Fruit fly (Drosophila melanogaster) whole organism, embryonic: Measurements from ENCODE around the gene CG7879.

Experiments used
- Antp ChIP-seq: fragments of 200-800 bp; sonication (Bioruptor generic); optimal IDR thresholded peaks from 3 replicates; lab custom pipeline; 2016; ENCODE audit warnings: missing biosample characterization, missing genetic modification characterization
- B-H1 ChIP-seq: fragments of 200-800 bp; sonication (Bioruptor generic); IDR thresholded peaks from 3 replicates; pipeline ENCODE4 v1.3.6; 2022; ENCODE audit warnings: missing biosample characterization, missing genetic modification characterization
- Bgb ChIP-seq: fragments of 200-800 bp; sonication (Bioruptor generic); IDR thresholded peaks from 2 replicates; pipeline ENCODE4 v1.3.6; 2022; ENCODE audit warnings: missing biosample characterization, missing genetic modification characterization; ENCODE audit not compliant: partially characterized antibody
- Bteb2 ChIP-seq: fragments of 200-800 bp; sonication (Bioruptor generic); optimal IDR thresholded peaks from 2 replicates; lab custom pipeline; 2016; ENCODE audit warnings: missing biosample characterization, missing genetic modification characterization
- CG10274 ChIP-seq: fragments of 200-800 bp; sonication (Bioruptor generic); optimal IDR thresholded peaks from 3 replicates; lab custom pipeline; 2017; ENCODE audit warnings: missing biosample characterization, mild to moderate bottlenecking, missing genetic modification characterization
- CG12236 ChIP-seq: fragments of 200-800 bp; sonication (Bioruptor generic); optimal IDR thresholded peaks from 2 replicates; lab custom pipeline; 2016; ENCODE audit warnings: missing biosample characterization, missing genetic modification characterization
- CG12299 ChIP-seq: fragments of 200-800 bp; sonication (Bioruptor generic); optimal IDR thresholded peaks from 2 replicates; lab custom pipeline; 2018; ENCODE audit warnings: missing biosample characterization, mild to moderate bottlenecking, missing genetic modification characterization
- CG12744 ChIP-seq: fragments of 200-800 bp; sonication (Bioruptor generic); optimal IDR thresholded peaks from 2 replicates; lab custom pipeline; 2016; ENCODE audit warnings: missing biosample characterization, missing genetic modification characterization
- CG13123 ChIP-seq: fragments of 200-800 bp; sonication (Bioruptor generic); optimal IDR thresholded peaks from 2 replicates; lab custom pipeline; 2016; ENCODE audit warnings: missing biosample characterization, missing genetic modification characterization
- CG13424 ChIP-seq: fragments of 200-800 bp; sonication (Bioruptor generic); optimal IDR thresholded peaks from 2 replicates; lab custom pipeline; 2019; ENCODE audit warnings: missing biosample characterization, mild to moderate bottlenecking, missing genetic modification characterization, moderate library complexity
- CG15514 ChIP-seq: fragments of 200-800 bp; sonication (Bioruptor generic); optimal IDR thresholded peaks from 3 replicates; lab custom pipeline; 2017; ENCODE audit warnings: missing biosample characterization, missing genetic modification characterization, mild to moderate bottlenecking, moderate library complexity, missing genetic modification reagents
- CG1603 ChIP-seq: fragments of 200-800 bp; sonication (Bioruptor generic); optimal IDR thresholded peaks from 2 replicates; lab custom pipeline; 2019; ENCODE audit warnings: missing biosample characterization, mild to moderate bottlenecking, missing genetic modification characterization, moderate library complexity
- CG16813 ChIP-seq: fragments of 200-800 bp; sonication (Bioruptor generic); IDR thresholded peaks from 3 replicates; pipeline ENCODE4 v1.3.6; 2022; ENCODE audit warnings: missing biosample characterization, missing genetic modification characterization; ENCODE audit not compliant: partially characterized antibody
- CG17829 ChIP-seq: fragments of 200-800 bp; optimal IDR thresholded peaks from 2 replicates; lab custom pipeline; 2019; ENCODE audit warnings: missing biosample characterization, mild to moderate bottlenecking, missing genetic modification characterization, moderate library complexity
- CG2116 ChIP-seq: fragments of 200-800 bp; sonication (Bioruptor generic); optimal IDR thresholded peaks from 3 replicates; lab custom pipeline; 2018; ENCODE audit warnings: missing biosample characterization, mild to moderate bottlenecking, missing genetic modification characterization
- CG31441 ChIP-seq: fragments of 200-800 bp; sonication (Bioruptor generic); IDR thresholded peaks from 2 replicates; pipeline ENCODE4 v1.3.6; 2022; ENCODE audit warnings: missing biosample characterization, missing genetic modification characterization
- CG32532 ChIP-seq: fragments of 200-800 bp; sonication (Bioruptor generic); IDR thresholded peaks from 2 replicates; pipeline ENCODE4 v1.3.6; 2022; ENCODE audit warnings: missing biosample characterization, missing genetic modification characterization
- CG34224 ChIP-seq: fragments of 200-800 bp; sonication (Bioruptor generic); IDR thresholded peaks from 3 replicates; pipeline ENCODE4 v1.3.6; 2022; ENCODE audit warnings: missing biosample characterization, missing genetic modification characterization; ENCODE audit not compliant: partially characterized antibody
- CG4617 ChIP-seq: fragments of 200-800 bp; sonication (Bioruptor generic); optimal IDR thresholded peaks from 3 replicates; lab custom pipeline; 2016; ENCODE audit warnings: missing biosample characterization, missing genetic modification characterization, borderline replicate concordance
- CG4730 ChIP-seq: fragments of 200-800 bp; sonication (Bioruptor generic); IDR thresholded peaks from 2 replicates; pipeline ENCODE4 v1.3.6; 2022; ENCODE audit warnings: missing biosample characterization, missing genetic modification characterization
- CG6272 ChIP-seq: fragments of 200-800 bp; sonication (Bioruptor generic); IDR thresholded peaks from 2 replicates; pipeline ENCODE4 v1.3.6; 2022; ENCODE audit warnings: missing biosample characterization, missing genetic modification characterization
- CG9797 ChIP-seq: fragments of 200-800 bp; sonication (Bioruptor generic); optimal IDR thresholded peaks from 3 replicates; lab custom pipeline; 2018; ENCODE audit warnings: missing biosample characterization, mild to moderate bottlenecking, missing genetic modification characterization
- CG9932 ChIP-seq: fragments of 200-800 bp; sonication (Bioruptor generic); IDR thresholded peaks from 2 replicates; pipeline ENCODE4 v1.3.6; 2022; ENCODE audit warnings: missing biosample characterization, missing genetic modification characterization
- D19A ChIP-seq: fragments of 200-800 bp; optimal IDR thresholded peaks from 3 replicates; lab custom pipeline; 2019; ENCODE audit warnings: missing biosample characterization, mild to moderate bottlenecking, missing genetic modification characterization, moderate library complexity
- GATAe ChIP-seq: fragments of 200-800 bp; sonication (Bioruptor generic); conservative IDR thresholded peaks from 2 replicates; pipeline ENCODE4 v1.3.6; 2022; ENCODE audit warnings: missing biosample characterization, missing genetic modification characterization
- Hey ChIP-seq: fragments of 200-800 bp; sonication (Bioruptor generic); optimal IDR thresholded peaks from 3 replicates; lab custom pipeline; 2018; ENCODE audit warnings: missing biosample characterization, mild to moderate bottlenecking, missing genetic modification characterization
- HmgZ ChIP-seq: fragments of 200-800 bp; sonication (Bioruptor generic); optimal IDR thresholded peaks from 2 replicates; lab custom pipeline; 2018; ENCODE audit warnings: missing biosample characterization, mild to moderate bottlenecking, missing genetic modification characterization
- Lhr ChIP-seq: fragments of 200-800 bp; sonication (Bioruptor generic); optimal IDR thresholded peaks from 3 replicates; lab custom pipeline; 2017; ENCODE audit warnings: mild to moderate bottlenecking, missing biosample characterization, missing genetic modification reagents, missing genetic modification characterization
- Med ChIP-seq: fragments of 200-800 bp; sonication (Bioruptor generic); peaks from one replicate; lab custom pipeline; 2016; ENCODE audit warnings: missing biosample characterization, missing genetic modification characterization, mild to moderate bottlenecking, inconsistent platforms, moderate library complexity
- Myb ChIP-seq: fragments of 200-800 bp; sonication (Bioruptor generic); optimal IDR thresholded peaks from 2 replicates; lab custom pipeline; 2016; ENCODE audit warnings: missing biosample characterization, missing genetic modification characterization
- Opbp ChIP-seq: fragments of 200-800 bp; sonication (Bioruptor generic); IDR thresholded peaks from 3 replicates; pipeline ENCODE4 v1.3.6; 2022; ENCODE audit warnings: missing biosample characterization, missing genetic modification characterization; ENCODE audit not compliant: partially characterized antibody
- Sox102F ChIP-seq: fragments of 200-800 bp; sonication (Bioruptor generic); optimal IDR thresholded peaks from 2 replicates; lab custom pipeline; 2018; ENCODE audit warnings: missing biosample characterization, mild to moderate bottlenecking, missing genetic modification characterization, moderate library complexity
- Sry-δ ChIP-seq: fragments of 200-800 bp; sonication (Bioruptor generic); optimal IDR thresholded peaks from 2 replicates; lab custom pipeline; 2016; ENCODE audit warnings: missing biosample characterization, missing genetic modification characterization
- amos ChIP-seq: fragments of 200-800 bp; sonication (Bioruptor generic); IDR thresholded peaks from 2 replicates; pipeline ENCODE4 v1.3.6; 2022; ENCODE audit warnings: missing biosample characterization, missing genetic modification characterization; ENCODE audit not compliant: partially characterized antibody
- aop ChIP-seq: fragments of 200-800 bp; sonication (Bioruptor generic); IDR thresholded peaks from 2 replicates; pipeline ENCODE4 v1.3.6; 2022; ENCODE audit warnings: missing biosample characterization, missing genetic modification characterization
- ara ChIP-seq: fragments of 200-800 bp; sonication (Bioruptor generic); IDR thresholded peaks from 2 replicates; pipeline ENCODE4 v1.3.6; 2022; ENCODE audit warnings: missing biosample characterization, missing genetic modification characterization
- ase ChIP-seq: fragments of 200-800 bp; sonication (Bioruptor generic); IDR thresholded peaks from 3 replicates; pipeline ENCODE4 v1.3.6; 2022; ENCODE audit warnings: missing biosample characterization, missing genetic modification characterization
- bbx ChIP-seq: fragments of 200-800 bp; sonication (Bioruptor generic); IDR thresholded peaks from 2 replicates; pipeline ENCODE4 v1.3.6; 2022; ENCODE audit warnings: missing biosample characterization, missing genetic modification characterization; ENCODE audit not compliant: partially characterized antibody
- bcd ChIP-seq: fragments of 200-800 bp; sonication (Bioruptor generic); optimal IDR thresholded peaks from 2 replicates; lab custom pipeline; 2017; ENCODE audit warnings: missing biosample characterization, mild to moderate bottlenecking, missing genetic modification characterization
- cg ChIP-seq: fragments of 200-800 bp; sonication (Bioruptor generic); optimal IDR thresholded peaks from 3 replicates; lab custom pipeline; 2019; ENCODE audit warnings: missing biosample characterization, mild to moderate bottlenecking, missing genetic modification characterization, moderate library complexity
- fd64A ChIP-seq: fragments of 200-800 bp; sonication (Bioruptor generic); optimal IDR thresholded peaks from 3 replicates; lab custom pipeline; 2018; ENCODE audit warnings: missing biosample characterization, mild to moderate bottlenecking, missing genetic modification characterization
- kay ChIP-seq: fragments of 200-800 bp; sonication (Bioruptor generic); optimal IDR thresholded peaks from 2 replicates; lab custom pipeline; 2016; ENCODE audit warnings: missing biosample characterization, missing genetic modification characterization
- pita ChIP-seq: fragments of 200-800 bp; sonication (Bioruptor generic); optimal IDR thresholded peaks from 2 replicates; lab custom pipeline; 2017; ENCODE audit warnings: missing biosample characterization, mild to moderate bottlenecking, missing genetic modification characterization
- pzg ChIP-seq: fragments of 200-800 bp; sonication (Bioruptor generic); optimal IDR thresholded peaks from 3 replicates; lab custom pipeline; 2018; ENCODE audit warnings: missing biosample characterization, mild to moderate bottlenecking, missing genetic modification characterization, moderate library complexity
- row ChIP-seq: fragments of 200-800 bp; sonication (Bioruptor generic); IDR thresholded peaks from 3 replicates; pipeline ENCODE4 v1.3.6; 2022; ENCODE audit warnings: missing biosample characterization, missing genetic modification characterization
- sqz ChIP-seq: fragments of 200-800 bp; sonication (Bioruptor generic); optimal IDR thresholded peaks from 3 replicates; lab custom pipeline; 2018; ENCODE audit warnings: missing biosample characterization, mild to moderate bottlenecking, missing genetic modification characterization
- trem ChIP-seq: fragments of 200-800 bp; optimal IDR thresholded peaks from 3 replicates; lab custom pipeline; 2019; ENCODE audit warnings: missing biosample characterization, mild to moderate bottlenecking, missing genetic modification characterization, moderate library complexity
- twi ChIP-seq: fragments of 200-800 bp; optimal IDR thresholded peaks from 2 replicates; lab custom pipeline; 2019; ENCODE audit warnings: missing biosample characterization, mild to moderate bottlenecking, missing genetic modification characterization, moderate library complexity
- zf30C ChIP-seq: fragments of 200-800 bp; sonication (Bioruptor generic); optimal IDR thresholded peaks from 3 replicates; lab custom pipeline; 2018; ENCODE audit warnings: missing biosample characterization, mild to moderate bottlenecking, missing genetic modification characterization

CG7879 gene

DNA sequence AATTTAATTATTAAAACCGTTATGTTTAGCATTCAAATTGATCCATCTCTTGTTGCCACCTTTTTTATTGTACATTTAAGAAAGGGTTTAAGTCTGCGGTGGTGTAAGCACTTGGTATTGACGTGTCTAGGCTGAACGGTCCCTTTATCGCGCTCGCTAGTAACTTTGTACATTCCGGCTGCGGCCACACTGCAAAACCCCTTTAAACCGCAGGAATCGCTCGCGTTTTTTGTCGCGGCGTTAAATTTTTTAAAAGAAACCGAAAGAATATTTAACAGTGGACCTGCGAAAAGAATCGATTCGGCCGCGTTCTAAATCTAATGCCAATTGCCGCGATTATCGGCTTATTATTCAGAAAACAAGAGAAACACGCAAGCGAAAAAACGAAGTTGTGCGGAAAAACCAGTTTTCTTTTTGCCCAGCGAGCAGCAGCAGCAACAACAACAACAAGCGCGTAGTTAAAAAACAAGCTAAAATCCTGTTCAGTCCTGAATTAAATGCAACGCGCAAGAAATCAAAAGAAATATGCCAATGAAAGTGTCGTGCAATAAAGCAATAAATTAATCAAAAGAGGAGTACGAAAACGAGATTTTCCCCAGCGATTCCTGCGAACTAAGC is 8.2 kb upstream of the CG7879 start, which contains the start of gene CG13917 (continued):
- no peak for TF ChIP-seq ase (GFP tag; lab: Robert Waterston, UW)
- TF ChIP-seq CG32532 (GFP tag; lab: Robert Waterston, UW) = no peak
- TF ChIP-seq CG17829 (tag; lab: Kevin White, UChicago) = peak; percentile 25
- no peak for TF ChIP-seq aop (GFP tag; lab: Robert Waterston, UW)
- peak; percentile 33 for TF ChIP-seq CG2116
- TF ChIP-seq Antp (GFP tag; lab: Kevin White, UChicago) = no peak
- peak; percentile 66 for TF ChIP-seq trem
- TF ChIP-seq GATAe (GFP tag; lab: Robert Waterston, UW) = no peak
- peak; percentile 45 for TF ChIP-seq CG4617 (GFP tag; lab: Kevin White, UChicago)
- TF ChIP-seq CG12744 (GFP tag; lab: Kevin White, UChicago) = no peak
- peak; percentile 91 for TF ChIP-seq CG15514 (GFP tag; lab: Kevin White, UChicago)
- TF ChIP-seq CG12236 = no peak
- TF ChIP-seq ara (GFP tag; lab: Robert Waterston, UW) = no peak
- TF ChIP-seq cg (GFP tag; lab: Kevin White, UChicago) = no peak
- TF ChIP-seq twi = no peak
- TF ChIP-seq CG31441 = 0 out of 2 replicates have a peak, but pooled peaks have one; percentile 20
- TF ChIP-seq CG10274 = no peak
- no peak; the same call in 2 of the 3 replicates for TF ChIP-seq CG34224 (GFP tag; lab: Robert Waterston, UW)
- TF ChIP-seq CG1603 (tag; lab: Kevin White, UChicago) = peak; percentile 66
- TF ChIP-seq CG13424 = no peak
- TF ChIP-seq Opbp (GFP tag; lab: Robert Waterston, UW) = peak; percentile 60
- no peak for TF ChIP-seq fd64A (GFP tag; lab: Kevin White, UChicago)
- TF ChIP-seq CG6272 = no peak
- TF ChIP-seq Lhr (GFP tag; lab: Kevin White, UChicago) = peak; percentile 86
- no peak for TF ChIP-seq D19A
- peak; percentile 41 for TF ChIP-seq CG12299
- peak; percentile 48; the same call in 1 of the 2 replicates for TF ChIP-seq Bgb
- TF ChIP-seq pzg (GFP tag; lab: Kevin White, UChicago) = peak; percentile 98
- peak; percentile 64 for TF ChIP-seq bbx (GFP tag; lab: Robert Waterston, UW)
- no peak for TF ChIP-seq B-H1
- TF ChIP-seq amos (GFP tag; lab: Robert Waterston, UW) = peak; percentile 46; the same call in 1 of the 2 replicates
- TF ChIP-seq Sox102F = no peak
- TF ChIP-seq CG4730 (GFP tag; lab: Robert Waterston, UW) = no peak
- peak; percentile 30 for TF ChIP-seq bcd (GFP tag; lab: Kevin White, UChicago)
- TF ChIP-seq Bteb2 (GFP tag; lab: Kevin White, UChicago) = no peak
- TF ChIP-seq Myb (GFP tag; lab: Kevin White, UChicago) = peak; percentile 97
- peak; percentile 87 for TF ChIP-seq Med (GFP tag; lab: Kevin White, UChicago)
- TF ChIP-seq Hey = no peak
- TF ChIP-seq CG13123 (GFP tag; lab: Kevin White, UChicago) = no peak
- TF ChIP-seq row (GFP tag; lab: Robert Waterston, UW) = peak; percentile 31; the same call in 1 of the 3 replicates
- TF ChIP-seq CG16813 (GFP tag; lab: Robert Waterston, UW) = no peak
- TF ChIP-seq sqz = peak; percentile 19
- TF ChIP-seq kay (GFP tag; lab: Kevin White, UChicago) = peak; percentile 1
- TF ChIP-seq pita (GFP tag; lab: Kevin White, UChicago) = peak; percentile 65
- TF ChIP-seq CG9797 (GFP tag; lab: Kevin White, UChicago) = peak; percentile 98
- 0 out of 2 replicates have a peak, but pooled peaks have one; percentile 14 for TF ChIP-seq CG9932 (GFP tag; lab: Robert Waterston, UW)
- TF ChIP-seq zf30C (GFP tag; lab: Kevin White, UChicago) = no peak
- TF ChIP-seq Sry-δ (GFP tag; lab: Kevin White, UChicago) = peak; percentile 48
- peak; percentile 34 for TF ChIP-seq HmgZ (tag; lab: Kevin White, UChicago)
